Fruit fly (Drosophila melanogaster): ENCODE data around the gene CG7950.

CG7950 gene

DNA sequence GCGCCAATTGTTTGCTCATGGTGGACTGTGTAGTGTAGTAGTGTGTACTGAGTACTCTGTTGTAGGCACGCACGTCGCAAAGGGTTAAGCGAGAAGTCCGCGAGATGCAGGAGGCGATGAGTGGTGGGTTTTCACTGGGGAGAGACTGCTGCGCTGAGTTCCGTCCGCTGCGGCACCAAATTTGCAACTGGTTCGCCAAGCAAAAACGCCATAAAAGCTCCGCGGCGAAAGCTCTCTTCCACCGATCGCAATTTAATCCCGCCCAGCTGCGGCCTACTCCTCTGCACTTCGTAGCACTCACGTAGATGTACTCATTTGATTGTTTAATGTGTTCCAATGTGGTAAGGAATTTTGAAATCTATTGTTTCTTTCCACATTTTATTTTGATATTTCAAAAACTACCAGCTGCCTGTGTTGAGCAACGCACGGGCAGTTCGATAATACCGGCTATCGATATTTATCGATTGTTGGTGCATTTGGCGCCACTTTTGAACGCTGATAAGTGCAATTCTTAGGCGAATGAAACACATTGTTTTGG lies 41.6 kb upstream of the CG7950 start, which contains the start of gene CG7920 (continued):
- TF ChIP-seq CG30431 (GFP tag; optimal IDR thresholded peaks at IDR 0.05): no peak
- peak; percentile 12 for TF ChIP-seq nau (GFP tag; optimal IDR thresholded peaks at IDR 0.05)
- no peak for TF ChIP-seq CG12236 (GFP tag; optimal IDR thresholded peaks at IDR 0.05)
- peak; percentile 2 for TF ChIP-seq nerfin-1 (tag; optimal IDR thresholded peaks at IDR 0.05)
- peak; percentile 61; the same call in 1 of the 2 replicates for TF ChIP-seq ato (GFP tag; IDR thresholded peaks at IDR 0.05; ENCODE audit: partially characterized antibody)
- peak; percentile 23 for TF ChIP-seq CG7556 (GFP tag; optimal IDR thresholded peaks at IDR 0.05)
- TF ChIP-seq danr (GFP tag; IDR thresholded peaks at IDR 0.05): no peak
- peak; percentile 71 for TF ChIP-seq CG18599 (GFP tag; optimal IDR thresholded peaks at IDR 0.05)
- TF ChIP-seq Scr (GFP tag; IDR thresholded peaks at IDR 0.05; ENCODE audit: partially characterized antibody): peak; percentile 85
- no peak for TF ChIP-seq Gug (GFP tag; IDR thresholded peaks at IDR 0.05)
- TF ChIP-seq tna (GFP tag; IDR thresholded peaks at IDR 0.05; ENCODE audit: partially characterized antibody): no peak; the same call in 1 of the 2 replicates
- peak; percentile 22 for TF ChIP-seq sd (tag; optimal IDR thresholded peaks at IDR 0.05)
- TF ChIP-seq Eip74EF (GFP tag; optimal IDR thresholded peaks at IDR 0.05): no peak
- TF ChIP-seq HLH54F (GFP tag; optimal IDR thresholded peaks at IDR 0.05): peak; percentile 9
- peak; percentile 58 for TF ChIP-seq CG10543 (GFP tag; optimal IDR thresholded peaks at IDR 0.05)
- TF ChIP-seq CG1529 (GFP tag; optimal IDR thresholded peaks at IDR 0.05): no peak
- no peak for TF ChIP-seq Tbp (GFP tag; optimal IDR thresholded peaks at IDR 0.05)
- no peak for TF ChIP-seq cas (GFP tag; IDR thresholded peaks at IDR 0.05)
- TF ChIP-seq dpn (GFP tag; optimal IDR thresholded peaks at IDR 0.05): peak; percentile 3 to 29
- TF ChIP-seq Lpt (GFP tag; optimal IDR thresholded peaks at IDR 0.05): no peak
- no peak for TF ChIP-seq CG15479 (GFP tag; optimal IDR thresholded peaks at IDR 0.05)
- no peak for TF ChIP-seq Side (GFP tag; optimal IDR thresholded peaks at IDR 0.05)
- TF ChIP-seq aop (GFP tag; IDR thresholded peaks at IDR 0.05): no peak
- no peak for TF ChIP-seq NK7.1 (GFP tag; optimal IDR thresholded peaks at IDR 0.05)
- no peak for TF ChIP-seq CG11085 (GFP tag; IDR thresholded peaks at IDR 0.05)
- TF ChIP-seq Jarid2 (GFP tag; optimal IDR thresholded peaks at IDR 0.05): peak; percentile 83
- peak; percentile 41 for TF ChIP-seq dm (GFP tag; optimal IDR thresholded peaks at IDR 0.05)
- TF ChIP-seq shn (GFP tag; optimal IDR thresholded peaks at IDR 0.05): no peak
- TF ChIP-seq Oaz (GFP tag; IDR thresholded peaks at IDR 0.05): no peak
- TF ChIP-seq CG18476 (GFP tag; optimal IDR thresholded peaks at IDR 0.05): no peak
- TF ChIP-seq Bdp1 (GFP tag; optimal IDR thresholded peaks at IDR 0.05): no peak
- TF ChIP-seq CG17359 (tag; optimal IDR thresholded peaks at IDR 0.05): no peak
- TF ChIP-seq CG43689 (GFP tag; IDR thresholded peaks at IDR 0.05): no peak
- peak; percentile 64 for TF ChIP-seq CG12659 (GFP tag; optimal IDR thresholded peaks at IDR 0.05)
- peak; percentile 87 for TF ChIP-seq BEAF-32 (GFP tag; optimal IDR thresholded peaks at IDR 0.05)
- peak; percentile 65; the same call in 1 of the 3 replicates for TF ChIP-seq hb (GFP tag; IDR thresholded peaks at IDR 0.05; ENCODE audit: partially characterized antibody)
- TF ChIP-seq CG34376 (GFP tag; optimal IDR thresholded peaks at IDR 0.05): peak; percentile 77
- TF ChIP-seq nom (GFP tag; optimal IDR thresholded peaks at IDR 0.05): peak; percentile 77
- peak; percentile 22; the same call in 1 of the 2 replicates for TF ChIP-seq chm (GFP tag; IDR thresholded peaks at IDR 0.05)
- no peak for TF ChIP-seq repo (GFP tag; optimal IDR thresholded peaks at IDR 0.05)
- no peak for TF ChIP-seq Hr51 (GFP tag; optimal IDR thresholded peaks at IDR 0.05)
- peak; percentile 72 for TF ChIP-seq CG6765 (GFP tag; optimal IDR thresholded peaks at IDR 0.05)
- TF ChIP-seq pan (optimal IDR thresholded peaks at IDR 0.05): no peak
- TF ChIP-seq pan (GFP tag; optimal IDR thresholded peaks at IDR 0.05 in 1 of 2, IDR thresholded peaks at IDR 0.05 in 1 of 2): no peak
- TF ChIP-seq tgo (GFP tag; IDR thresholded peaks at IDR 0.05): no peak
- peak; percentile 48 for TF ChIP-seq CG13296 (GFP tag; optimal IDR thresholded peaks at IDR 0.05)
- TF ChIP-seq crc (GFP tag; optimal IDR thresholded peaks at IDR 0.05): no peak
- peak; percentile 10 for TF ChIP-seq maf-S (GFP tag; optimal IDR thresholded peaks at IDR 0.05)
- TF ChIP-seq Sox102F (GFP tag; optimal IDR thresholded peaks at IDR 0.05): no peak
- no peak for TF ChIP-seq Ets65A (GFP tag)
